Worm (Caenorhabditis elegans) whole organism, young adult: ENCODE data around the gene lido-12.

Source experiments
- B0019.2 ChIP-seq: fragments of 200-800 bp; sonication (Bioruptor generic); conservative IDR thresholded peaks from 2 replicates; pipeline ENCODE4 v1.3.6; 2022; ENCODE audit warnings: missing genetic modification reagents, missing genetic modification characterization, missing compliant biosample characterization
- C17E4.6 ChIP-seq: fragments of 200-800 bp; sonication (Bioruptor generic); IDR thresholded peaks from 2 replicates; pipeline ENCODE4 v1.3.6; 2022; ENCODE audit warnings: missing genetic modification reagents, missing genetic modification characterization, missing compliant biosample characterization
- F10E7.11 ChIP-seq: sonication (generic microtip); optimal IDR thresholded peaks from 2 replicates; lab custom pipeline; 2017; ENCODE audit warnings: mild to moderate bottlenecking, missing genetic modification characterization, moderate library complexity, missing compliant biosample characterization
- F23B12.7 ChIP-seq: sonication (generic microtip); optimal IDR thresholded peaks from 2 replicates; lab custom pipeline; 2017; ENCODE audit warnings: missing genetic modification characterization, mild to moderate bottlenecking, missing compliant biosample characterization, antibody characterized with exemption, moderate library complexity; ENCODE audit not compliant: insufficient read depth
- F33H1.4 ChIP-seq: fragments of 200-800 bp; sonication (Bioruptor generic); IDR thresholded peaks from 2 replicates; pipeline ENCODE4 v1.3.6; 2022; ENCODE audit warnings: missing genetic modification reagents, missing genetic modification characterization, missing compliant biosample characterization
- F52B5.7 ChIP-seq: sonication (generic microtip); optimal IDR thresholded peaks from 2 replicates; lab custom pipeline; 2016; ENCODE audit warnings: mild to moderate bottlenecking, missing genetic modification characterization, missing compliant biosample characterization
- F55B11.4 ChIP-seq: sonication (generic microtip); optimal IDR thresholded peaks from 2 replicates; lab custom pipeline; 2016; ENCODE audit warnings: missing compliant biosample characterization, missing genetic modification characterization, borderline replicate concordance; ENCODE audit not compliant: insufficient read depth
- F57A8.1 ChIP-seq: fragments of 200-800 bp; sonication (Bioruptor generic); optimal IDR thresholded peaks from 2 replicates; lab custom pipeline; 2018; ENCODE audit warnings: mild to moderate bottlenecking, missing genetic modification characterization, moderate library complexity, missing compliant biosample characterization
- K11D2.4 ChIP-seq: fragments of 200-800 bp; sonication (Bioruptor generic); IDR thresholded peaks from 2 replicates; pipeline ENCODE4 v1.3.6; 2022; ENCODE audit warnings: missing genetic modification reagents, missing genetic modification characterization, missing compliant biosample characterization
- Y53G8AR.9 ChIP-seq: fragments of 200-800 bp; sonication (Bioruptor generic); conservative IDR thresholded peaks from 2 replicates; pipeline ENCODE4 v1.3.6; 2022; ENCODE audit warnings: missing genetic modification reagents, missing genetic modification characterization, missing compliant biosample characterization
- Y67H2A.10 ChIP-seq: fragments of 200-800 bp; sonication (Bioruptor generic); conservative IDR thresholded peaks from 2 replicates; pipeline ENCODE4 v1.3.6; 2022; ENCODE audit warnings: missing genetic modification reagents, missing genetic modification characterization, missing compliant biosample characterization
- Y95B8A.8 ChIP-seq: fragments of 200-800 bp; sonication (Bioruptor generic); IDR thresholded peaks from 2 replicates; pipeline ENCODE4 v1.3.6; 2022; ENCODE audit warnings: missing genetic modification reagents, missing genetic modification characterization, missing compliant biosample characterization
- aptf-2 ChIP-seq: fragments of 200-800 bp; sonication (Bioruptor generic); conservative IDR thresholded peaks from 2 replicates; pipeline ENCODE4 v1.3.6; 2022; ENCODE audit warnings: missing genetic modification reagents, missing genetic modification characterization, missing compliant biosample characterization
- aptf-3 ChIP-seq: fragments of 200-800 bp; sonication (Bioruptor generic); IDR thresholded peaks from 2 replicates; pipeline ENCODE4 v1.3.6; 2022; ENCODE audit warnings: missing genetic modification characterization, missing compliant biosample characterization
- atf-7 ChIP-seq: sonication (generic microtip); optimal IDR thresholded peaks from 2 replicates; lab custom pipeline; 2017; ENCODE audit warnings: mild to moderate bottlenecking, missing genetic modification characterization, missing compliant biosample characterization
- cebp-1 ChIP-seq, 2 experiments: fragments of 200-800 bp in 1 of 2; sonication (Bioruptor generic) in 1 of 2; sonication (generic microtip) in 1 of 2; IDR thresholded peaks in 1 of 2; optimal IDR thresholded peaks in 1 of 2; 2 replicates each; pipeline versions ENCODE4 v1.3.6 to Lab custom; 2017 to 2022; ENCODE audit warnings: missing compliant biosample characterization in 2 of 2, missing genetic modification characterization in 2 of 2, mild to moderate bottlenecking in 1 of 2, missing genetic modification reagents in 1 of 2, moderate library complexity in 1 of 2
- ceh-100 ChIP-seq: fragments of 200-800 bp; sonication (Bioruptor generic); IDR thresholded peaks from 2 replicates; pipeline ENCODE4 v1.3.6; 2022; ENCODE audit warnings: missing genetic modification reagents, missing genetic modification characterization, missing compliant biosample characterization
- ceh-27 ChIP-seq: fragments of 200-800 bp; sonication (Bioruptor generic); optimal IDR thresholded peaks from 2 replicates; lab custom pipeline; 2018; ENCODE audit warnings: mild to moderate bottlenecking, missing genetic modification characterization, moderate library complexity, missing compliant biosample characterization
- ceh-58 ChIP-seq: fragments of 200-800 bp; sonication (Bioruptor generic); IDR thresholded peaks from 2 replicates; pipeline ENCODE4 v1.3.6; 2022; ENCODE audit warnings: missing genetic modification characterization, missing compliant biosample characterization
- dpff-1 ChIP-seq: sonication (generic microtip); optimal IDR thresholded peaks from 2 replicates; lab custom pipeline; 2017; ENCODE audit warnings: mild to moderate bottlenecking, missing genetic modification characterization, missing compliant biosample characterization
- dpl-1 ChIP-seq: fragments of 150-350 bp; optimal IDR thresholded peaks from 2 replicates; lab custom pipeline; 2014; ENCODE audit warnings: missing biosample characterization, missing genetic modification reagents, missing genetic modification characterization
- efl-1 ChIP-seq: fragments of 150-350 bp; optimal IDR thresholded peaks from 2 replicates; lab custom pipeline; 2014; ENCODE audit warnings: missing biosample characterization, missing genetic modification reagents, missing genetic modification characterization
- ets-4 ChIP-seq: fragments of 200-800 bp; sonication (Bioruptor generic); optimal IDR thresholded peaks from 2 replicates; lab custom pipeline; 2018; ENCODE audit warnings: mild to moderate bottlenecking, missing genetic modification characterization, missing compliant biosample characterization
- fkh-3 ChIP-seq: sonication (generic microtip); optimal IDR thresholded peaks from 2 replicates; lab custom pipeline; 2016; ENCODE audit warnings: mild to moderate bottlenecking, missing genetic modification characterization, missing compliant biosample characterization
- hlh-26 ChIP-seq: fragments of 200-800 bp; sonication (Bioruptor generic); conservative IDR thresholded peaks from 2 replicates; pipeline ENCODE4 v1.3.6; 2022; ENCODE audit warnings: missing genetic modification reagents, missing genetic modification characterization, missing compliant biosample characterization
- hmg-1.2 ChIP-seq: fragments of 200-800 bp; sonication (Bioruptor generic); IDR thresholded peaks from 2 replicates; pipeline ENCODE4 v1.3.6; 2022; ENCODE audit warnings: missing genetic modification reagents, missing genetic modification characterization, missing compliant biosample characterization
- hsf-1 ChIP-seq: fragments of 200-800 bp; sonication (Bioruptor generic); IDR thresholded peaks from 2 replicates; pipeline ENCODE4 v1.3.6; 2022; ENCODE audit warnings: missing genetic modification reagents, missing genetic modification characterization, missing compliant biosample characterization
- lin-35 ChIP-seq, 3 experiments: fragments of 150-350 bp in 2 of 3; sonication (generic microtip) in 1 of 3; optimal IDR thresholded peaks; 2 replicates each; lab custom pipeline; 2014 to 2018; ENCODE audit warnings: missing biosample characterization in 3 of 3, missing genetic modification characterization in 3 of 3, missing genetic modification reagents in 3 of 3
- madf-8 ChIP-seq: fragments of 200-800 bp; sonication (Bioruptor generic); conservative IDR thresholded peaks from 2 replicates; pipeline ENCODE4 v1.3.6; 2022; ENCODE audit warnings: missing genetic modification reagents, missing genetic modification characterization, missing compliant biosample characterization
- mes-4 ChIP-seq: sonication (generic microtip); optimal IDR thresholded peaks from 2 replicates; lab custom pipeline; 2016; ENCODE audit warnings: missing genotype, missing genetic modification characterization, missing compliant biosample characterization
- nfya-1 ChIP-seq: sonication (generic microtip); optimal IDR thresholded peaks from 2 replicates; lab custom pipeline; 2017; ENCODE audit warnings: antibody characterized with exemption, missing compliant biosample characterization, missing genetic modification characterization, borderline replicate concordance; ENCODE audit not compliant: insufficient read depth
- nhr-120 ChIP-seq: fragments of 200-800 bp; sonication (Bioruptor generic); IDR thresholded peaks from 2 replicates; pipeline ENCODE4 v1.3.6; 2022; ENCODE audit warnings: missing genetic modification characterization, missing compliant biosample characterization
- snpc-1.1 ChIP-seq: sonication (generic microtip); optimal IDR thresholded peaks from 2 replicates; lab custom pipeline; 2017; ENCODE audit warnings: missing genetic modification characterization, mild to moderate bottlenecking, missing compliant biosample characterization, antibody characterized with exemption, moderate library complexity, missing genotype, missing genetic modification reagents; ENCODE audit not compliant: insufficient read depth
- snpc-3.4 ChIP-seq: sonication (generic microtip); optimal IDR thresholded peaks from 2 replicates; lab custom pipeline; 2017; ENCODE audit warnings: missing genetic modification characterization, mild to moderate bottlenecking, missing compliant biosample characterization, antibody characterized with exemption, moderate library complexity, missing genotype, missing genetic modification reagents
- somi-1 ChIP-seq: fragments of 200-800 bp; sonication (Bioruptor generic); optimal IDR thresholded peaks from 2 replicates; lab custom pipeline; 2018; ENCODE audit warnings: mild to moderate bottlenecking, missing genetic modification characterization, missing compliant biosample characterization
- zfh-2 ChIP-seq: fragments of 200-800 bp; sonication (Bioruptor generic); conservative IDR thresholded peaks from 2 replicates; pipeline ENCODE4 v1.3.6; 2022; ENCODE audit warnings: missing genetic modification reagents, missing genetic modification characterization, missing compliant biosample characterization
- zim-3 ChIP-seq: sonication (generic microtip); optimal IDR thresholded peaks from 2 replicates; lab custom pipeline; 2017; ENCODE audit warnings: mild to moderate bottlenecking, missing genetic modification characterization, moderate library complexity, missing compliant biosample characterization
- ztf-18 ChIP-seq: sonication (generic microtip); optimal IDR thresholded peaks from 2 replicates; lab custom pipeline; 2016; ENCODE audit warnings: missing genotype, mild to moderate bottlenecking, missing genetic modification characterization, missing compliant biosample characterization

The lido-12 gene

DNA sequence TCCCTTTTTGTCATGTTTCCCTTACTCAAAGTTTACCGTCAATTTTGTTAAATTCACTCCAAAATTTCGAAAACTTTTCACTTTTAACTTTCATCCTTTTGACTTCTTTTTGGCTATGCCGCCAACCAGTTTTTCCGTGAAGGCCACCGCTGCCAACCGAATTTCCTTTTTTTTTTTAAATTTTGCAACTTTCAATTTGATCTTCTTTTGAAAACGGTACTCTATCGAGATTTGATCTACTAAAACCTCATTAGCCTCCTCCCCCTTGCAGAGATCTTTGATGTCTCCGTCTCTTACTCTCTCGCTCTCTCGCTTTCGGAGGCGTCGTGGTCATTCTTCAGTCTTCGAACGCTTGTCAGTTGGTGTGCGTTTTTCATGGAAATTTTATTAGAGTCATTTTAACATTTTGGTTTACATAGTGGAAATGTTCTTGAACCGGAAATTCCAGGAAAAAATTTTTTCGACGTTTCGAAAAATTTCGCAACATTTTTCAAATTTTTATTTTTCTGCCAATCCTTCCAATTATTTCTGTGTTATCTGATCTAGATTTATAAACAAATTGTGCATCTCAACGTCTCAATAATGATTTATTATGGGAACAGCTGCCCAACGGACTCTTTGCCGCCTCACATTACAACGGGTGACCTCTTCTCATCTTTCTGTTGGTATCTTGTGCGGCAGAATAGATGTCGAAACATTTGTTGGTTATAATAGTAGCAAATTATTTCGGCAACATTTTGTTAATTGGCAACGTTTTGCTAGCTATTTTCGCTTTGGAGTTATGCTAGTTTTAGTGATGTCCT, 10.8 kb upstream of the lido-12 start:
- TF ChIP-seq cebp-1 (GFP tag; IDR thresholded peaks at IDR 0.05; lab: Robert Waterston, UW) (no peak), cebp-1 (tag; optimal IDR thresholded peaks at IDR 0.05; lab: Kevin White, UChicago) (peak; percentile 87), ets-4 (GFP tag; lab: Kevin White, UChicago) (no peak)

DNA sequence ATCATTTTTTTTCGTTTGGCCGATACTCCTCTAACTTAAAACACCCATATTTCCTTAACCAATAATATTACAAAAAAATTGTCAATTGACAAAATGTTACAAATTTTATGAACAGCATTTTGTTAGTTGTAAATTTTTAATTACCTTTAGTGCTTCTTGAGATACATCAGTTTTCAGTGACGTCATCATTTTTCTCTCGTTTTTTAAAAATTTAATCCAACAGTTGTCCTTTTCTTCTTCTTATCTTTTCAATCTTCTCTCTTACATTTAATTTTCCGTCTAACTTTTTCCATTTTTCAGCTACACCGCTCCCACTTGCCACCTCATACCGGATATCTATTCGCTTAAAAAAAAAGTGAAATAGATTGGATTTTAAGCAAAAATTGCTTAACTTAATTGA, 8.9 kb upstream of the lido-12 start, which contains the start of gene lido-8:
Gene lido-8 (plus strand): TSS at position 301 of the 400 bp plus-strand sequence.
- no peak for TF ChIP-seq snpc-1.1 (tag; lab: Kevin White, UChicago)
- TF ChIP-seq madf-8 (GFP tag; lab: Robert Waterston, UW) = no peak
- no peak for TF ChIP-seq snpc-3.4 (tag; lab: Kevin White, UChicago)
- TF ChIP-seq, all 124 proteins: peak for 0

DNA sequence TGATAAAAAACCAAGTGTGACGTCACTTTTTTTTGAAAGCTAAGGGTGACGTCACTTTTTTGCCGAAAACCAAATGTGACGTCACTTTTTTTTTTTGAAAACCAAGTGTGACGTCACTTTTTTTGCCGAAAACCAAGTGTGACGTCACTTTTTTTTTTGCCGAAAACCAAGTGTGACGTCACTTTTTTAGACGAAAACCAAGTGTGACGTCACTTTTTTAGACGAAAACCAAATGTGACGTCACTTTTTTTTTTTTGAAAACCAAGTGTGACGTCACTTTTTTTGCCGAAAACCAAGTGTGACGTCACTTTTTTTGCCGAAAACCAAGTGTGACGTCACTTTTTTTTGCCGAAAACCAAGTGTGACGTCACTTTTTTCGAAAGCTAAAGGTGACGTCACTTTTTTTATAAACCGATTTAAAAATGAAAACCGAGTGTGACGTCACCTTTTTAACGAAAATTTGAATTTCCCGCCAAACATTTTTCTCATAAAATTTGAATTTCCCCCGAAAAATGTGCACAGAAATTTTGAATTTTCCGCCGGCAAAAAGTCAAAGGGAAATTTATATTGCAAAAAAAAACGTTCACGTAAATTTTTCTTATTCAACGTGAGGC, 7.7 kb upstream of the lido-12 start:
- TF ChIP-seq atf-7 = peak; percentile 94
- no peak for TF ChIP-seq hsf-1 (GFP tag; lab: Robert Waterston, UW)

DNA sequence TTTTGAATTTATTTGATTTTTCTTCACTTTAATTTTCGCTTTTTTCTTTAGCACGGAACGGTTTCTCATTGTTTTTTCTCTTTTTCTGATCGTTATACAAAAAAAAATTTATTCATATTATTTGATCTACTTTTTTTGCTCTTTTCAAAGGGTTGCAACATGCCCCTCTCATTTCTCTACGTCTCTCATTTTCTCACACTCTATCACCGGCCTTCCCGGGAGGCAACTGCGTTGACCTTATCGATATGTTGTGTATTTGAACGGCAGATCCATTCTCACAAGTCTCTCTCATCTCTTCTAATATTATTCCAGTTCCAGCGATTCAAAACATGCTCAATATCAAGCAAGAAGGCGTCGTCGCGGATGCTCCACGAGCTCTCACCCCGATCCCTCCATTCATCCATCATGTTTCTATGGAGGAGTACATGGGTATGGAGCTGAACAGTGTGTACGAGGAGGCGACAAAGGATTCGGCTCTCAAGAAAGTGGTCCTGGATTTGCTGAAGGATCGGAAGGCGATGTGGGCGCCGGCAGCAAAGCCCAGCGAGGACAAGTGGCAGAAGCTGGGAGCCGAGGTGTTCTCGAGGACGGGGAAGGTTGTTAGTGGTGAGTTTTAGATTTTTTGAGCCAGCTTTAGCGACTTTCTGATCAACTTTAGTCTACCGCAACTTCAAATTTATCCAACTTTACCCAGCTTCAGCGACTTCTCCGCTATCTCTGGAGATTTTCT, 4.9 kb upstream of the lido-12 start, which contains the start of gene lido-9:
Gene lido-9 (plus strand): TSS at position 234 of the 730 bp plus-strand sequence.
- TF ChIP-seq aptf-2 (GFP tag; lab: Robert Waterston, UW) = peak; percentile 95
- no peak for TF ChIP-seq dpff-1 (tag; lab: Kevin White, UChicago)
- no peak for TF ChIP-seq C17E4.6 (GFP tag; lab: Robert Waterston, UW)
- no peak for TF ChIP-seq nhr-120 (GFP tag; lab: Robert Waterston, UW)
- no peak for TF ChIP-seq hlh-26 (GFP tag; lab: Robert Waterston, UW)
- no peak for TF ChIP-seq B0019.2 (GFP tag; lab: Robert Waterston, UW)
- 0 out of 2 replicates have a peak, but pooled peaks have one; percentile 21 for TF ChIP-seq aptf-3 (GFP tag; lab: Robert Waterston, UW)
- TF ChIP-seq Y67H2A.10 (GFP tag; lab: Robert Waterston, UW) = no peak
- TF ChIP-seq F33H1.4 = no peak
- peak; percentile 71 for TF ChIP-seq zfh-2 (GFP tag; lab: Robert Waterston, UW)
- no peak for TF ChIP-seq dpl-1
- TF ChIP-seq nfya-1 = no peak
- TF ChIP-seq zim-3 (tag; lab: Kevin White, UChicago) = no peak
- TF ChIP-seq somi-1 = no peak
- peak; percentile 62 for TF ChIP-seq hmg-1.2 (GFP tag; lab: Robert Waterston, UW)
- TF ChIP-seq efl-1 = peak; percentile 34
- no peak for TF ChIP-seq ceh-27
- no peak for TF ChIP-seq Y95B8A.8 (GFP tag; lab: Robert Waterston, UW)
- no peak for TF ChIP-seq ets-4 (GFP tag; lab: Kevin White, UChicago)
- no peak for TF ChIP-seq ztf-18 (tag; lab: Kevin White, UChicago)
- 0 out of 2 replicates have a peak, but pooled peaks have one; percentile 34 for TF ChIP-seq Y53G8AR.9 (GFP tag; lab: Robert Waterston, UW)
- TF ChIP-seq F55B11.4 = no peak
- no peak for TF ChIP-seq ceh-100 (GFP tag; lab: Robert Waterston, UW)
- TF ChIP-seq mes-4 = no peak
- TF ChIP-seq F10E7.11 (tag; lab: Kevin White, UChicago) = no peak
- TF ChIP-seq ceh-58 = no peak
- TF ChIP-seq lin-35 (GFP tag; optimal IDR thresholded peaks at IDR 0.05; lab: Kevin White, UChicago) = no peak
- no peak for TF ChIP-seq F57A8.1 (GFP tag; lab: Kevin White, UChicago)
- no peak for TF ChIP-seq fkh-3
- no peak for TF ChIP-seq K11D2.4
- no peak for TF ChIP-seq F52B5.7 (tag; lab: Kevin White, UChicago)
- TF ChIP-seq F23B12.7 (tag; lab: Kevin White, UChicago) = no peak
